Worm (Caenorhabditis elegans): ENCODE results near the gene F31E3.12.

Gene F31E3.12

ce11 chrIII:6961167-6961566 lies 8.0 kb upstream of the F31E3.12 start:
- no peak for TF ChIP-seq hnd-1 (tag; optimal IDR thresholded peaks at IDR 0.05)
- no peak for TF ChIP-seq tbx-11 (GFP tag; IDR thresholded peaks at IDR 0.05)
- peak; percentile 8 for TF ChIP-seq F13C5.2 (tag; optimal IDR thresholded peaks at IDR 0.05)

ce11 chrIII:6961937-6962504 lies 7.2 kb upstream of the F31E3.12 start, which contains the start of the genes rpn-6.1 and F57B9.1:
rpn-6.1 (minus strand) TSS chrIII:6962001.
F57B9.1 (plus strand) TSS chrIII:6962090.
- TF ChIP-seq hmbx-1 (tag; optimal IDR thresholded peaks at IDR 0.05) (no peak), B0310.2 (tag; optimal IDR thresholded peaks at IDR 0.05) (no peak), tra-4 (tag; optimal IDR thresholded peaks at IDR 0.05) (no peak), pes-1 (GFP tag; IDR thresholded peaks at IDR 0.05) (no peak), ets-7 (tag; optimal IDR thresholded peaks at IDR 0.05) (no peak), tbx-37 (GFP tag; conservative IDR thresholded peaks at IDR 0.05) (no peak), ceh-36 (tag; optimal IDR thresholded peaks at IDR 0.05) (no peak), sea-1 (GFP tag; conservative IDR thresholded peaks at IDR 0.05) (no peak), scrt-1 (GFP tag; IDR thresholded peaks at IDR 0.05) (no peak), aly-1 (tag; optimal IDR thresholded peaks at IDR 0.05) (no peak)

DNA sequence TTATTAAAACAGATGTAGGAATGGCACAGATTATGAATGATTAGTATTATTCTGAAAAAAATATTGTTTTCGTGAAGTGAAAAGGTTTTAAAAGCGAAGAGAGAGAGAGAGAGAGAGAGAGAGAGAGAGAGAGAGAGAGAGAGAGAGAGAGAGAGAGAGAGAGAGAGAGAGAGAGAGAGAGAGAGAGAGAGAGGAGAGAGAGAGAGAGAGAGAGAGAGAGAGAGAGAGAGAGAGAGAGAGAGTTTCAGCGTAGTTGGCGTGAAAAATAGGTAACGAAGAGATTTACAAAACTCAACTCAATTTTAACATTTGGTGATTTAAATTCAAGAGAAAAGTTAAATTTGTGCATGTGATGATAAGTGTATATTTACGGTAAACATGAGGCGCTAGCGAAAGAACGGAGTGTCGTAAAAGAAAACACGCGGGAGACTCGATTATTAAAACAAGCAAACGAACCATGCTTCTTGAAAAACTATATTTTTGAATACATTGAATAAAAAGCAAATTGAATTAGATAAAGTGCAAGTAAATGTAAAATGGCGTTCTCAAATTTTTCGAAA lies 1.0 kb upstream of the F31E3.12 start, which contains the start of gene panl-2:
Gene panl-2, minus strand, starts transcription at position 51 of the 560 bp plus-strand sequence.
- no peak for TF ChIP-seq B0310.2 (tag; optimal IDR thresholded peaks at IDR 0.05)
- TF ChIP-seq ets-7 (tag; optimal IDR thresholded peaks at IDR 0.05) = no peak
- no peak for TF ChIP-seq F13C5.2 (tag; optimal IDR thresholded peaks at IDR 0.05)
- TF ChIP-seq aly-1 (tag; optimal IDR thresholded peaks at IDR 0.05) = no peak
- TF ChIP-seq tbx-11 (GFP tag; IDR thresholded peaks at IDR 0.05) = no peak
- TF ChIP-seq tra-4 (tag; optimal IDR thresholded peaks at IDR 0.05) = no peak
- TF ChIP-seq hmbx-1 (tag; optimal IDR thresholded peaks at IDR 0.05) = no peak
- TF ChIP-seq sea-1 (GFP tag; conservative IDR thresholded peaks at IDR 0.05) = no peak
- no peak for TF ChIP-seq ceh-36 (tag; optimal IDR thresholded peaks at IDR 0.05)
- TF ChIP-seq ama-1 (optimal IDR thresholded peaks at IDR 0.05) = no peak
- TF ChIP-seq pes-1 (GFP tag; IDR thresholded peaks at IDR 0.05) = no peak
- TF ChIP-seq hmg-4 (GFP tag; optimal IDR thresholded peaks at IDR 0.05) = no peak
- no peak for TF ChIP-seq hnd-1 (tag; optimal IDR thresholded peaks at IDR 0.05)
- no peak for TF ChIP-seq flt-1 (GFP tag; IDR thresholded peaks at IDR 0.05)
- no peak for TF ChIP-seq ceh-13 (GFP tag; optimal IDR thresholded peaks at IDR 0.05)
- no peak for TF ChIP-seq tbx-37 (GFP tag; conservative IDR thresholded peaks at IDR 0.05)

ce11 chrIII:6968655-6969054 lies 535 bp upstream of the F31E3.12 start:
- TF ChIP-seq hmbx-1 (tag; optimal IDR thresholded peaks at IDR 0.05) (no peak), ets-7 (tag; optimal IDR thresholded peaks at IDR 0.05) (no peak), aly-1 (tag; optimal IDR thresholded peaks at IDR 0.05) (no peak), sea-1 (GFP tag; conservative IDR thresholded peaks at IDR 0.05) (no peak), ceh-36 (tag; optimal IDR thresholded peaks at IDR 0.05) (no peak), B0310.2 (tag; optimal IDR thresholded peaks at IDR 0.05) (no peak), hmg-4 (GFP tag; optimal IDR thresholded peaks at IDR 0.05) (no peak), ama-1 (optimal IDR thresholded peaks at IDR 0.05) (no peak), scrt-1 (GFP tag; IDR thresholded peaks at IDR 0.05) (no peak), pes-1 (GFP tag; IDR thresholded peaks at IDR 0.05) (no peak), flt-1 (GFP tag; IDR thresholded peaks at IDR 0.05) (no peak), ceh-13 (GFP tag; optimal IDR thresholded peaks at IDR 0.05) (no peak), tbx-11 (GFP tag; IDR thresholded peaks at IDR 0.05) (no peak), tbx-37 (GFP tag; conservative IDR thresholded peaks at IDR 0.05) (no peak), hnd-1 (tag; optimal IDR thresholded peaks at IDR 0.05) (no peak), F13C5.2 (tag; optimal IDR thresholded peaks at IDR 0.05) (no peak), tra-4 (tag; optimal IDR thresholded peaks at IDR 0.05) (no peak)

- TF ChIP-seq F13C5.2 (tag; optimal IDR thresholded peaks at IDR 0.05) (no peak), ceh-13 (GFP tag; optimal IDR thresholded peaks at IDR 0.05) (no peak), ets-7 (tag; optimal IDR thresholded peaks at IDR 0.05) (no peak), ama-1 (optimal IDR thresholded peaks at IDR 0.05) (no peak), ceh-36 (tag; optimal IDR thresholded peaks at IDR 0.05) (no peak), pes-1 (GFP tag; IDR thresholded peaks at IDR 0.05) (no peak), hnd-1 (tag; optimal IDR thresholded peaks at IDR 0.05) (no peak), sea-1 (GFP tag; conservative IDR thresholded peaks at IDR 0.05) (no peak), tbx-11 (GFP tag; IDR thresholded peaks at IDR 0.05) (no peak), scrt-1 (GFP tag; IDR thresholded peaks at IDR 0.05) (no peak)
Measured at ce11 chrIII:6969781-6970342, 672 bp downstream of the F31E3.12 start.

DNA sequence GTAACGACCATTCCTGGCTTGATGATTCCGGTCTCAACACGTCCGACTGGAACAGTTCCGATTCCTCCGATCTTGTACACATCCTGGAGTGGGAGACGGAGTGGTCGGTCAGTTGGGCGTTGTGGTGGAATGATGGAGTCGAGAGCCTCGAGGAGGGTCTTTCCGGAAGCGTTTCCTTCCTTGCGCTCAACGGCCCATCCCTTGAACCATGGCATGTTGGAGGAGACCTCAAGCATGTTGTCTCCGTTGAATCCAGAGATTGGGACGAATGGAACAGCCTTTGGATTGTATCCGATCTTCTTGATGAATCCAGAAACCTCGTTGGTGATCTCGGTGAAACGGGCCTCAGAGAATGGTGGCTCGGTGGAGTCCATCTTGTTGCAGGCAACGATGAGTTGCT lies 1.6 kb downstream of the F31E3.12 start:
- TF ChIP-seq hmbx-1 (tag; optimal IDR thresholded peaks at IDR 0.05) = no peak
- no peak for TF ChIP-seq tbx-11 (GFP tag; IDR thresholded peaks at IDR 0.05)
- no peak for TF ChIP-seq B0310.2 (tag; optimal IDR thresholded peaks at IDR 0.05)
- TF ChIP-seq ceh-13 (GFP tag; optimal IDR thresholded peaks at IDR 0.05) = no peak
- TF ChIP-seq flt-1 (GFP tag; IDR thresholded peaks at IDR 0.05) = no peak
- no peak for TF ChIP-seq tra-4 (tag; optimal IDR thresholded peaks at IDR 0.05)
- no peak for TF ChIP-seq F13C5.2 (tag; optimal IDR thresholded peaks at IDR 0.05)
- no peak for TF ChIP-seq scrt-1 (GFP tag; IDR thresholded peaks at IDR 0.05)
- TF ChIP-seq pes-1 (GFP tag; IDR thresholded peaks at IDR 0.05) = no peak
- TF ChIP-seq tbx-37 (GFP tag; conservative IDR thresholded peaks at IDR 0.05) = no peak

DNA sequence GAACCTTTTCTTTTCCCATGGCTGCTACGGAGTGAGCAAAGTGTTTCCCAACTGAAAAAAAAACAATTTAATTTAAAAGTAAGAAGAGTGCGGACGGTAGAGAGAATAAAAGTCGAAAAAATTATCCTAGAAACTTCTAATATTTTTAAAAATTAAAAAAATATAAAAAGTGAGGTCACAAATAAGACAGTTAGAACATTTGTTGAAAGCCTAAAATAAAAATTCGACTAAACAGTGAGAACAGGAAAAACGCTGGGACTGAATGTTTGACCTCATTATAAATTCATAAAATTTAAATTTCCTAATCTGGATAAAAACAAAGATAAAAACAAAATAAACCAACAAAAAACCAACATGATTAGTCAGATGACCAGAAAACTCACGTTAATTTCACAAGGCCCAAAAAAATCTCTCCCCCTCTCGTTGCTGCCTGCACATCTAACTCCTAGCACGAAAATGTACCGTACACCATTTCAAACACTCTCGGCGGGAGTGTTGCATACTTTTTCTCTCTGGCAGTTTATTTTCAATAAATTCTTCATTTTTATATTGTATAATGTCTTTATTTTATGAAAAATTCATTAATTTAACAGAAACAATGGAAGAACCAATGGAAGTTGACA lies 2.6 kb downstream of the F31E3.12 start, which contains the start of the genes eef-1A.1 and rfc-4:
Gene eef-1A.1, minus strand, starts transcription at position 51 of the 623 bp plus-strand sequence.
Gene rfc-4, plus strand, starts transcription at position 592 of the 623 bp plus-strand sequence.
- TF ChIP-seq flt-1 (GFP tag; IDR thresholded peaks at IDR 0.05) (peak; percentile 84), hmbx-1 (tag; optimal IDR thresholded peaks at IDR 0.05) (peak; percentile 9), sea-1 (GFP tag; conservative IDR thresholded peaks at IDR 0.05) (no peak), ceh-36 (tag; optimal IDR thresholded peaks at IDR 0.05) (peak; percentile 7), ets-7 (tag; optimal IDR thresholded peaks at IDR 0.05) (no peak), aly-1 (tag; optimal IDR thresholded peaks at IDR 0.05) (no peak), hnd-1 (tag; optimal IDR thresholded peaks at IDR 0.05) (peak; percentile 50), pes-1 (GFP tag; IDR thresholded peaks at IDR 0.05) (no peak; the same call in 1 of the 2 replicates), tra-4 (tag; optimal IDR thresholded peaks at IDR 0.05) (no peak), scrt-1 (GFP tag; IDR thresholded peaks at IDR 0.05) (no peak), B0310.2 (tag; optimal IDR thresholded peaks at IDR 0.05) (no peak), F13C5.2 (tag; optimal IDR thresholded peaks at IDR 0.05) (peak; percentile 89), tbx-11 (GFP tag; IDR thresholded peaks at IDR 0.05) (no peak), tbx-37 (GFP tag; conservative IDR thresholded peaks at IDR 0.05) (peak; percentile 59), ama-1 (optimal IDR thresholded peaks at IDR 0.05) (no peak), hmg-4 (GFP tag; optimal IDR thresholded peaks at IDR 0.05) (peak; percentile 61)

Measured in whole organism, early embryonic.